Fruit fly (Drosophila melanogaster) whole organism: Measurements from ENCODE around the gene CG7352.

Experiments used
- CG8478 ChIP-seq: fragments of >200 bp; optimal IDR thresholded peaks from 2 replicates; lab custom pipeline; 2018; ENCODE audit warnings: inconsistent platforms
- pan ChIP-seq: fragments of >200 bp; optimal IDR thresholded peaks from 2 replicates; lab custom pipeline; 2017

dm6 chr3R:8310678-8311077, 36.7 kb upstream of the CG7352 start, which contains the start of gene CG11693:
- TF ChIP-seq pan (no peak), CG8478 (lab: Kevin White, UChicago) (no peak)
